Fruit fly (Drosophila melanogaster): ENCODE measurements around the gene TORIP.

The TORIP gene

dm6 chr3L:19845047-19845906 lies 40.4 kb upstream of the TORIP start, which contains the start of gene Papss (continued):
- TF ChIP-seq CG18599 (GFP tag; optimal IDR thresholded peaks at IDR 0.05) (peak; percentile 87), CG18262 (tag; optimal IDR thresholded peaks at IDR 0.05) (no peak), row (GFP tag; IDR thresholded peaks at IDR 0.05) (peak; percentile 89), dpn (GFP tag; optimal IDR thresholded peaks at IDR 0.05) (no peak), CG2875 (GFP tag; optimal IDR thresholded peaks at IDR 0.05) (no peak), CG31365 (tag; optimal IDR thresholded peaks at IDR 0.05) (peak; percentile 33), Oli (tag; optimal IDR thresholded peaks at IDR 0.05) (no peak), h (optimal IDR thresholded peaks at IDR 0.05) (no peak), ewg (GFP tag; optimal IDR thresholded peaks at IDR 0.05) (no peak), Dad (GFP tag; optimal IDR thresholded peaks at IDR 0.05) (no peak), CG9797 (GFP tag; optimal IDR thresholded peaks at IDR 0.05) (no peak), CG8089 (GFP tag; optimal IDR thresholded peaks at IDR 0.05) (no peak), z (GFP tag; IDR thresholded peaks at IDR 0.05) (no peak), Rfx (GFP tag; IDR thresholded peaks at IDR 0.05) (peak; percentile 68), CG10543 (GFP tag; optimal IDR thresholded peaks at IDR 0.05) (peak; percentile 49), CG31224 (GFP tag; IDR thresholded peaks at IDR 0.05) (no peak), so (GFP tag; IDR thresholded peaks at IDR 0.05) (no peak), CG3163 (GFP tag; optimal IDR thresholded peaks at IDR 0.05) (no peak), CG17802 (tag; optimal IDR thresholded peaks at IDR 0.05) (no peak), CG9215 (GFP tag; IDR thresholded peaks at IDR 0.05) (no peak), CG30020 (tag; optimal IDR thresholded peaks at IDR 0.05) (peak; percentile 53), Kr (GFP tag; optimal IDR thresholded peaks at IDR 0.05) (no peak), CG3847 (GFP tag; IDR thresholded peaks at IDR 0.05) (0 out of 2 replicates have a peak, but pooled peaks have one; percentile 28), CG6175 (GFP tag; IDR thresholded peaks at IDR 0.05) (no peak), schlank (tag; optimal IDR thresholded peaks at IDR 0.05) (peak; percentile 73), gt (GFP tag; IDR thresholded peaks at IDR 0.05) (no peak), danr (GFP tag; IDR thresholded peaks at IDR 0.05) (no peak), zen2 (GFP tag; IDR thresholded peaks at IDR 0.05; ENCODE audit: partially characterized antibody) (peak; percentile 77; the same call in 2 of the 3 replicates), tio (GFP tag; optimal IDR thresholded peaks at IDR 0.05) (no peak), trh (GFP tag; optimal IDR thresholded peaks at IDR 0.05) (no peak), dmrt99B (tag; optimal IDR thresholded peaks at IDR 0.05) (no peak), CG18619 (GFP tag; optimal IDR thresholded peaks at IDR 0.05) (no peak), CG17568 (GFP tag; optimal IDR thresholded peaks at IDR 0.05) (no peak), emc (GFP tag; optimal IDR thresholded peaks at IDR 0.05) (no peak), repo (GFP tag; optimal IDR thresholded peaks at IDR 0.05) (no peak), Abd-B (GFP tag; optimal IDR thresholded peaks at IDR 0.05) (no peak), oc (tag; optimal IDR thresholded peaks at IDR 0.05) (no peak)

dm6 chr3L:19844507-19844906 lies 39.6 kb upstream of the TORIP start:
- TF ChIP-seq ken (GFP tag; IDR thresholded peaks at IDR 0.05), result 0 out of 3 replicates have a peak, but pooled peaks have one; percentile 32
- TF ChIP-seq crol (GFP tag; IDR thresholded peaks at IDR 0.05), result peak; percentile 50
- TF ChIP-seq CG7963 (GFP tag; IDR thresholded peaks at IDR 0.05; ENCODE audit: partially characterized antibody), result 0 out of 3 replicates have a peak, but pooled peaks have one; percentile 17
- TF ChIP-seq ttk (GFP tag; IDR thresholded peaks at IDR 0.05), result no peak
